Fruit fly (Drosophila melanogaster): ENCODE measurements around the gene CIAPIN1.

The CIAPIN1 gene

DNA sequence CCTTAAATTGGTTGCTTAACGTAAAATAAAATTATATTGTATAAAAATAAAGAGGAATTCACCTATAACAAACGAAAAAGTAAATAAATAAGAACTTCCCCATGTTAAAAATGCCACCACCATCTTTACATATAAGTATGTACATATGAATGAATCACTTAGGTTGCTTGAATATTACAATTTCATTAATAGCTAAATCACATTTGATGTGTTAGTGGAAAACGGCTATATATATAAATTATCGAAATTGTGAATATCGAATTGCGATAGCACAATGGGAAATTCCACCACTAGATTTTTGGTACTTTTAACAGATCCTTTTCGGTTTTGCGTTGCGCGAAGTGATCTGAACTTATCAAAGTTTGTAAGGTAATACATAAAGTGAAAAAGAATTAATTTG, 22.7 kb upstream of the CIAPIN1 start, which contains the start of the genes solo and vas (continued):
- TF ChIP-seq CG11504 (tag; optimal IDR thresholded peaks at IDR 0.05) (peak; percentile 70), sd (tag; optimal IDR thresholded peaks at IDR 0.05) (peak; percentile 37), lab (GFP tag; optimal IDR thresholded peaks at IDR 0.05) (peak; percentile 40), stwl (tag; optimal IDR thresholded peaks at IDR 0.05) (peak; percentile 88), gsb (GFP tag; IDR thresholded peaks at IDR 0.05) (no peak), CG8290 (GFP tag; optimal IDR thresholded peaks at IDR 0.05) (peak; percentile 75), CG8290 (tag; optimal IDR thresholded peaks at IDR 0.05) (peak; percentile 29 to 84), D (optimal IDR thresholded peaks at IDR 0.05) (no peak), D (GFP tag; optimal IDR thresholded peaks at IDR 0.05) (peak; percentile 10), bcd (GFP tag; optimal IDR thresholded peaks at IDR 0.05) (peak; percentile 31), CG10209 (GFP tag; optimal IDR thresholded peaks at IDR 0.05) (peak; percentile 36), CTCF (GFP tag; optimal IDR thresholded peaks at IDR 0.05) (no peak), CG17385 (GFP tag; optimal IDR thresholded peaks at IDR 0.05) (peak; percentile 43), Asciz (GFP tag; optimal IDR thresholded peaks at IDR 0.05) (no peak), Ets65A (GFP tag) (no peak), NfI (GFP tag; optimal IDR thresholded peaks at IDR 0.05) (peak; percentile 41), mld (GFP tag; IDR thresholded peaks at IDR 0.05; ENCODE audit: partially characterized antibody) (no peak), CG4820 (GFP tag; optimal IDR thresholded peaks at IDR 0.05) (peak; percentile 12), CG8359 (GFP tag; optimal IDR thresholded peaks at IDR 0.05; ENCODE audit: borderline replicate concordance) (no peak), CG7928 (GFP tag; optimal IDR thresholded peaks at IDR 0.05) (no peak), CG17359 (tag; optimal IDR thresholded peaks at IDR 0.05) (peak; percentile 51), CG18764 (GFP tag; optimal IDR thresholded peaks at IDR 0.05) (no peak), CG30403 (GFP tag; optimal IDR thresholded peaks at IDR 0.05) (peak; percentile 63), corto (GFP tag; optimal IDR thresholded peaks at IDR 0.05) (no peak), CG13296 (GFP tag; optimal IDR thresholded peaks at IDR 0.05) (peak; percentile 12), CG18619 (GFP tag; optimal IDR thresholded peaks at IDR 0.05) (peak; percentile 25), stc (GFP tag; IDR thresholded peaks at IDR 0.05) (peak; percentile 37; the same call in 1 of the 2 replicates), CHES-1-like (GFP tag; optimal IDR thresholded peaks at IDR 0.05) (peak; percentile 12), MTF-1 (GFP tag; optimal IDR thresholded peaks at IDR 0.05; ENCODE audit: borderline replicate concordance) (no peak), CG10543 (GFP tag; optimal IDR thresholded peaks at IDR 0.05) (peak; percentile 32), CG14441 (GFP tag; IDR thresholded peaks at IDR 0.05) (peak; percentile 42; the same call in 1 of the 2 replicates), Poxn (GFP tag; IDR thresholded peaks at IDR 0.05) (no peak), CG16815 (GFP tag; optimal IDR thresholded peaks at IDR 0.05) (peak; percentile 29), Hr78 (GFP tag; optimal IDR thresholded peaks at IDR 0.05) (peak in 1 of 2 experiments; percentile 22), D19A (tag; optimal IDR thresholded peaks at IDR 0.05) (peak; percentile 46), en (GFP tag; optimal IDR thresholded peaks at IDR 0.05) (no peak), CG31441 (GFP tag; IDR thresholded peaks at IDR 0.05) (peak; percentile 51; the same call in 1 of the 2 replicates), grau (tag; optimal IDR thresholded peaks at IDR 0.05) (peak; percentile 68), trem (tag; optimal IDR thresholded peaks at IDR 0.05) (peak; percentile 56), CG3163 (GFP tag; optimal IDR thresholded peaks at IDR 0.05) (no peak), Hmr (GFP tag; optimal IDR thresholded peaks at IDR 0.05) (peak; percentile 51), tna (GFP tag; IDR thresholded peaks at IDR 0.05; ENCODE audit: partially characterized antibody) (no peak), CG6272 (GFP tag; IDR thresholded peaks at IDR 0.05) (no peak), Blimp-1 (GFP tag; optimal IDR thresholded peaks at IDR 0.05) (peak; percentile 30), CG15269 (tag; optimal IDR thresholded peaks at IDR 0.05) (peak; percentile 69), Dek (tag; optimal IDR thresholded peaks at IDR 0.05) (peak; percentile 77), unpg (GFP tag; optimal IDR thresholded peaks at IDR 0.05) (peak; percentile 64), NK7.1 (GFP tag; optimal IDR thresholded peaks at IDR 0.05) (no peak), Optix (GFP tag; IDR thresholded peaks at IDR 0.05) (no peak), bab2 (GFP tag; optimal IDR thresholded peaks at IDR 0.05) (no peak), Jarid2 (GFP tag; optimal IDR thresholded peaks at IDR 0.05) (no peak)
